Worm (Caenorhabditis elegans): ENCODE results near the gene srd-11.
A peak's percentile ranks its signal among the peaks of the same experiment; 100 is the strongest.

The srd-11 gene

DNA sequence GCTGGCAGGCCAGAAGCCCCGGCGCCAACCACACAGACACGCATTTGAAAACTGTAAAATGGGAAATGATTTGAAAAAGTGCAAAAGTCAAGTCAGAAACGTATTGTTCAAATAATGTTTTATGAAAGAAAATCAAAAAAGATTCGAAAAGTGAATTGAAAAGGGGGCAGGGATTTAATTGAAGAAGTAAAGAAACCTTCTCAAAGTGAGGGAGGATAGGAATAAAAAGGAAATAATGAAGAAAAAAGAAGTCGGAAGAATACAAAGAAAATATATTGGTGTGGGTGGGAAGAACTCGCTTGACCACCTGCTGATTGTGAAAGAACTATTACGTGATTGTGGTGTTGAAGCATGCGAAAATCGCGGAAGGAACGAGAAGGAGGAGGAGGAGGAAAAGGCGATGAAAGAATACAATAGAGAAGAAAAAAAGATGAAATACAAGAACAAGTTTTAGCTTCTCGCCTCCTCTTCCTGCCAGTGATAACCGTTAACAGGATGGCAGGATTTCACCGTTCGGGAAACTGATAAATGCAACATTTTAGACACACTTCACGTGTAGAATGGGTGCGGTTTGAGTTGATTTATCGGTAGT, 12.9 kb downstream of the srd-11 start, which contains the start of gene fmo-4:
Gene fmo-4, minus strand, starts transcription at position 51 of the 592 bp plus-strand sequence.
- TF ChIP-seq cey-2 (tag; optimal IDR thresholded peaks at IDR 0.05; ENCODE audit: borderline replicate concordance, insufficient read depth) (no peak), daf-19 (GFP tag; conservative IDR thresholded peaks at IDR 0.05) (no peak), ceh-28 (tag; optimal IDR thresholded peaks at IDR 0.05) (no peak), aha-1 (tag) (peak; percentile 44), tra-1 (GFP tag; IDR thresholded peaks at IDR 0.05) (no peak), R02D3.7 (tag; optimal IDR thresholded peaks at IDR 0.05) (no peak), ceh-62 (tag; optimal IDR thresholded peaks at IDR 0.05) (no peak), lim-7 (GFP tag; IDR thresholded peaks at IDR 0.05) (no peak), mxl-3 (GFP tag; optimal IDR thresholded peaks at IDR 0.05) (peak; percentile 9), nhr-42 (GFP tag; IDR thresholded peaks at IDR 0.05) (no peak), nhr-237 (tag; optimal IDR thresholded peaks at IDR 0.05) (no peak), nhr-41 (GFP tag; IDR thresholded peaks at IDR 0.05) (no peak), vab-7 (GFP tag; IDR thresholded peaks at IDR 0.05) (no peak), aly-2 (tag; optimal IDR thresholded peaks at IDR 0.05) (no peak), pqm-1 (tag; optimal IDR thresholded peaks at IDR 0.05) (no peak), nhr-48 (tag; optimal IDR thresholded peaks at IDR 0.05) (peak; percentile 77), hlh-11 (tag; optimal IDR thresholded peaks at IDR 0.05) (peak; percentile 79), nhr-77 (tag; optimal IDR thresholded peaks at IDR 0.05) (no peak), hif-1 (tag; optimal IDR thresholded peaks at IDR 0.05) (peak in 1 of 2 experiments; percentile 22), madf-9 (GFP tag; conservative IDR thresholded peaks at IDR 0.05) (no peak), ZK337.2 (GFP tag; IDR thresholded peaks at IDR 0.05) (no peak), unc-62 (GFP tag; optimal IDR thresholded peaks at IDR 0.05 in 1 of 2) (peak in 1 of 2 experiments; percentile 58), unc-62 (tag; optimal IDR thresholded peaks at IDR 0.05) (no peak), ceh-20 (GFP tag; IDR thresholded peaks at IDR 0.05) (no peak), mdl-1 (tag; optimal IDR thresholded peaks at IDR 0.05) (peak in 1 of 2 experiments; percentile 54), attf-4 (tag; optimal IDR thresholded peaks at IDR 0.05) (no peak), nhr-28 (tag; optimal IDR thresholded peaks at IDR 0.05) (peak; percentile 12), mdt-29 (GFP tag; IDR thresholded peaks at IDR 0.05) (no peak), F37D6.2 (tag; optimal IDR thresholded peaks at IDR 0.05) (no peak), unc-130 (GFP tag; optimal IDR thresholded peaks at IDR 0.05) (no peak), nhr-11 (tag; optimal IDR thresholded peaks at IDR 0.05) (no peak), nhr-10 (tag; optimal IDR thresholded peaks at IDR 0.05) (no peak), arid-1 (GFP tag; conservative IDR thresholded peaks at IDR 0.05) (no peak), T20F7.1 (GFP tag; optimal IDR thresholded peaks at IDR 0.05) (no peak), ama-1 (optimal IDR thresholded peaks at IDR 0.05) (no peak), ztf-11 (tag; optimal IDR thresholded peaks at IDR 0.05) (no peak)

DNA sequence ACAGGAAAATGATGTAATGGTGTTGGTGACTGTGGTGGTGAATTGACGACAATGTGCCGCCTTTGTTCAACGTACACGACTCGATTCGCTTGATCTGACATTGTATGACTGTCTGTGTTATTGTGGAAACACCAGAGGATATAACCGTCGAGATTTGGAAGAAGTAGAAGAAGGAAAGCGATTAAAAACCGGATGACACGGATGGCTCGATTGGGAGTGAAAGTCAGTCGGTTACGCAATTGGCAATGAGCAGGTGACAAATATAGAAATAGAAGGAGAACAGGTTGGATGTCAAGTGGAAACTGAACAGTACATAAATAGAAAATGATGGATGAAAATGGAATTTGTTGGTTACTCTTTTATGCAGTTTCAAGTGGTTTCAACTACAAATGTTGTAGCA, 18.8 kb downstream of the srd-11 start, which contains the start of gene rdy-2:
Gene rdy-2, minus strand, starts transcription at position 101 of the 400 bp plus-strand sequence.
- no peak for TF ChIP-seq ctbp-1 (GFP tag; IDR thresholded peaks at IDR 0.05)

DNA sequence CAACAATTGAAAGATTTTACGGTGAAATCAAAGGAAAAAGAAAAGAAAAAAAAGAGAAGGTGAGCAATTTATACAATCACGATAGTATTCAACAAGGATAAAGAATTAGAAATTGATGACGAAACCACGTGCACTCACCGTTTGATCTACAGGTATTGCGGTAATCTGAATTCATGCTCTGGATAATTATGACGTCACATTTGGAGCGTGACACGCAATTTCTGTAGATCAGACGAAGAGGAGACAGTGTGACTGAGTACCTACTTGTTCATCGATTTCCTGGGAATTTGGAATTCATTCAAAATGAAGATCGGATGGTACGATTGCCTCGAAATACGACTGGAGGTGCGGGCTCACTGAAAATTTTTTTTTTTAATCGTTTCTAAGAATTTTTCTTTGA, 21.3 kb downstream of the srd-11 start:
- no peak for TF ChIP-seq T20F7.1 (GFP tag; optimal IDR thresholded peaks at IDR 0.05)
- no peak for TF ChIP-seq hmg-1.1 (GFP tag; IDR thresholded peaks at IDR 0.05)
- no peak for TF ChIP-seq pqm-1 (tag; optimal IDR thresholded peaks at IDR 0.05)
- TF ChIP-seq lin-15B (tag; optimal IDR thresholded peaks at IDR 0.05): no peak
- TF ChIP-seq spr-3 (GFP tag; optimal IDR thresholded peaks at IDR 0.05): no peak
- TF ChIP-seq hif-1 (tag; optimal IDR thresholded peaks at IDR 0.05): no peak
- no peak for TF ChIP-seq nhr-10 (tag; optimal IDR thresholded peaks at IDR 0.05)
- no peak for TF ChIP-seq daf-19 (GFP tag; conservative IDR thresholded peaks at IDR 0.05)
- no peak for TF ChIP-seq mdl-1 (tag; optimal IDR thresholded peaks at IDR 0.05)
- no peak for TF ChIP-seq zip-2 (tag; optimal IDR thresholded peaks at IDR 0.05)
- no peak for TF ChIP-seq rbr-2 (tag; optimal IDR thresholded peaks at IDR 0.05)
- no peak for TF ChIP-seq ZK546.5 (tag; optimal IDR thresholded peaks at IDR 0.05)
- TF ChIP-seq nhr-48 (tag; optimal IDR thresholded peaks at IDR 0.05): no peak
- TF ChIP-seq ctbp-1 (GFP tag; IDR thresholded peaks at IDR 0.05): no peak
- TF ChIP-seq unc-62 (GFP tag; optimal IDR thresholded peaks at IDR 0.05 in 1 of 2): no peak
- no peak for TF ChIP-seq unc-62 (tag; optimal IDR thresholded peaks at IDR 0.05)
- TF ChIP-seq dmd-6 (GFP tag; IDR thresholded peaks at IDR 0.05): no peak
- TF ChIP-seq ama-1 (optimal IDR thresholded peaks at IDR 0.05): no peak
- TF ChIP-seq fos-1 (tag; optimal IDR thresholded peaks at IDR 0.05): no peak
- TF ChIP-seq nhr-76 (tag; optimal IDR thresholded peaks at IDR 0.05): no peak

All from whole organism, L4 larva.